Worm (Caenorhabditis elegans) whole organism, L1 larva: ENCODE measurements around the gene B0244.6.

Experiments
- C16A3.4 ChIP-seq: fragments of 150-350 bp; optimal IDR thresholded peaks from 2 replicates; lab custom pipeline; 2014; ENCODE audit warnings: missing biosample characterization, missing genetic modification characterization
- F16B12.6 ChIP-seq: fragments of 150-350 bp; optimal IDR thresholded peaks from 2 replicates; lab custom pipeline; 2014; ENCODE audit warnings: missing biosample characterization, missing genetic modification characterization
- aly-2 ChIP-seq: fragments of 150-350 bp; optimal IDR thresholded peaks from 2 replicates; lab custom pipeline; 2014; ENCODE audit warnings: missing biosample characterization, missing genetic modification characterization
- ceh-63 ChIP-seq: fragments of 200-800 bp; sonication (Bioruptor generic); optimal IDR thresholded peaks from 2 replicates; lab custom pipeline; 2018; ENCODE audit warnings: mild to moderate bottlenecking, missing genetic modification characterization, missing compliant biosample characterization
- ceh-8 ChIP-seq: fragments of 200-800 bp; sonication (Bioruptor generic); optimal IDR thresholded peaks from 2 replicates; lab custom pipeline; 2018; ENCODE audit warnings: mild to moderate bottlenecking, missing genetic modification characterization, moderate library complexity, missing compliant biosample characterization
- ceh-82 ChIP-seq, 3 experiments: fragments of 150-350 bp in 1 of 3; sonication (generic microtip) in 2 of 3; optimal IDR thresholded peaks; 2 replicates each; lab custom pipeline; 2014 to 2017; ENCODE audit warnings: missing biosample characterization in 3 of 3, missing genetic modification characterization in 3 of 3
- ceh-88 ChIP-seq: fragments of 200-800 bp; sonication (Bioruptor generic); IDR thresholded peaks from 2 replicates; pipeline ENCODE4 v1.3.6; 2022; ENCODE audit warnings: missing genetic modification characterization, missing compliant biosample characterization
- ces-1 ChIP-seq: fragments of 150-350 bp; optimal IDR thresholded peaks from 2 replicates; lab custom pipeline; 2014; ENCODE audit warnings: missing biosample characterization, missing genetic modification reagents, missing genetic modification characterization
- efl-1 ChIP-seq, 4 experiments: fragments of 150-350 bp; optimal IDR thresholded peaks in 3 of 4; peaks in 1 of 4; 1 replicate in 1 of 4; 2 replicates in 3 of 4; lab custom pipeline; 2014; ENCODE audit warnings: missing biosample characterization in 2 of 4, missing genetic modification characterization in 2 of 4, missing genetic modification reagents in 2 of 4
- efl-3 ChIP-seq: fragments of 200-800 bp; sonication (Bioruptor generic); optimal IDR thresholded peaks from 2 replicates; lab custom pipeline; 2018; ENCODE audit warnings: mild to moderate bottlenecking, missing genetic modification characterization, missing compliant biosample characterization
- elt-2 ChIP-seq: sonication (generic microtip); optimal IDR thresholded peaks from 2 replicates; lab custom pipeline; 2016; ENCODE audit warnings: missing genetic modification characterization, mild to moderate bottlenecking, inconsistent platforms, missing compliant biosample characterization, missing genetic modification reagents
- ets-5 ChIP-seq: fragments of 200-800 bp; sonication (Bioruptor generic); IDR thresholded peaks from 2 replicates; pipeline ENCODE4 v1.3.6; 2022; ENCODE audit warnings: missing genetic modification characterization, missing compliant biosample characterization
- fkh-4 ChIP-seq: sonication (generic microtip); optimal IDR thresholded peaks from 2 replicates; lab custom pipeline; 2016; ENCODE audit warnings: missing compliant biosample characterization, missing genetic modification characterization, borderline replicate concordance
- fos-1 ChIP-seq: fragments of 150-350 bp; optimal IDR thresholded peaks from 2 replicates; lab custom pipeline; 2014; ENCODE audit warnings: missing biosample characterization, missing genetic modification characterization
- hlh-17 ChIP-seq: fragments of 200-800 bp; sonication (Bioruptor generic); optimal IDR thresholded peaks from 2 replicates; lab custom pipeline; 2018; ENCODE audit warnings: missing genetic modification characterization, mild to moderate bottlenecking, missing compliant biosample characterization, moderate library complexity, borderline replicate concordance
- hlh-4 ChIP-seq: sonication (generic microtip); optimal IDR thresholded peaks from 2 replicates; lab custom pipeline; 2016; ENCODE audit warnings: mild to moderate bottlenecking, missing genetic modification characterization, missing compliant biosample characterization
- hpl-2 ChIP-seq: fragments of 150-350 bp; optimal IDR thresholded peaks from 2 replicates; lab custom pipeline; 2014; ENCODE audit warnings: missing biosample characterization, missing genetic modification reagents, missing genetic modification characterization
- irx-1 ChIP-seq: sonication (generic microtip); optimal IDR thresholded peaks from 2 replicates; lab custom pipeline; 2016; ENCODE audit warnings: missing genetic modification characterization, missing compliant biosample characterization
- lin-14 ChIP-seq: fragments of 200-800 bp; sonication (Bioruptor generic); optimal IDR thresholded peaks from 2 replicates; lab custom pipeline; 2018; ENCODE audit warnings: mild to moderate bottlenecking, missing genetic modification characterization, moderate library complexity, missing compliant biosample characterization
- lin-15B ChIP-seq: fragments of 150-350 bp; sonication (generic microtip); optimal IDR thresholded peaks from 3 replicates; lab custom pipeline; 2014; ENCODE audit warnings: missing biosample characterization, missing genetic modification characterization
- lin-35 ChIP-seq, 2 experiments: fragments of 150-350 bp; optimal IDR thresholded peaks; 2 replicates each; lab custom pipeline; 2014; ENCODE audit warnings: missing biosample characterization in 2 of 2, missing genetic modification characterization in 2 of 2, missing genetic modification reagents in 2 of 2
- lsy-2 ChIP-seq, 2 experiments: fragments of 150-350 bp; optimal IDR thresholded peaks; 2 replicates each; lab custom pipeline; 2014; ENCODE audit warnings: missing biosample characterization in 2 of 2, missing genetic modification characterization in 2 of 2
- mep-1 ChIP-seq: fragments of 150-350 bp; optimal IDR thresholded peaks from 2 replicates; lab custom pipeline; 2014; ENCODE audit warnings: missing biosample characterization, missing genetic modification characterization
- nhr-11 ChIP-seq: fragments of 150-350 bp; optimal IDR thresholded peaks from 2 replicates; lab custom pipeline; 2014; ENCODE audit warnings: missing biosample characterization, missing genetic modification characterization
- nhr-20 ChIP-seq: sonication (generic microtip); optimal IDR thresholded peaks from 2 replicates; lab custom pipeline; 2016; ENCODE audit warnings: mild to moderate bottlenecking, missing genetic modification characterization, missing compliant biosample characterization
- nhr-237 ChIP-seq: fragments of 150-350 bp; optimal IDR thresholded peaks from 2 replicates; lab custom pipeline; 2014; ENCODE audit warnings: missing biosample characterization, missing genetic modification characterization
- nhr-28 ChIP-seq: fragments of 150-350 bp; optimal IDR thresholded peaks from 2 replicates; lab custom pipeline; 2014; ENCODE audit warnings: missing biosample characterization, missing genetic modification characterization
- nhr-47 ChIP-seq: sonication (generic microtip); optimal IDR thresholded peaks from 2 replicates; lab custom pipeline; 2016; ENCODE audit warnings: mild to moderate bottlenecking, missing genetic modification characterization, moderate library complexity, missing compliant biosample characterization
- nhr-71 ChIP-seq: sonication (generic microtip); optimal IDR thresholded peaks from 2 replicates; lab custom pipeline; 2016; ENCODE audit warnings: mild to moderate bottlenecking, missing genetic modification characterization, moderate library complexity, missing compliant biosample characterization
- nhr-77 ChIP-seq: fragments of 150-350 bp; optimal IDR thresholded peaks from 2 replicates; lab custom pipeline; 2014; ENCODE audit warnings: missing biosample characterization, missing genetic modification characterization
- nhr-85 ChIP-seq: sonication (generic microtip); peaks from one replicate; lab custom pipeline; 2016; ENCODE audit warnings: missing genetic modification characterization, inconsistent platforms, missing compliant biosample characterization
- nhr-90 ChIP-seq: sonication (generic microtip); optimal IDR thresholded peaks from 2 replicates; lab custom pipeline; 2016; ENCODE audit warnings: mild to moderate bottlenecking, missing genetic modification characterization, missing compliant biosample characterization; ENCODE audit not compliant: poor library complexity
- pag-3 ChIP-seq: sonication (generic microtip); optimal IDR thresholded peaks from 2 replicates; lab custom pipeline; 2017; ENCODE audit warnings: missing genetic modification characterization, mild to moderate bottlenecking, missing compliant biosample characterization, antibody characterized with exemption, borderline replicate concordance; ENCODE audit not compliant: insufficient read depth
- pqm-1 ChIP-seq: sonication (generic microtip); optimal IDR thresholded peaks from 3 replicates; lab custom pipeline; 2017; ENCODE audit warnings: missing biosample characterization, missing genetic modification characterization
- snpc-4 ChIP-seq: fragments of 150-350 bp; optimal IDR thresholded peaks from 2 replicates; lab custom pipeline; 2014; ENCODE audit warnings: missing biosample characterization, missing genetic modification characterization
- sptf-1 ChIP-seq: fragments of 150-350 bp; optimal IDR thresholded peaks from 2 replicates; lab custom pipeline; 2014; ENCODE audit warnings: missing biosample characterization, missing genetic modification characterization
- sup-37 ChIP-seq: fragments of 200-800 bp; sonication (Bioruptor generic); optimal IDR thresholded peaks from 2 replicates; lab custom pipeline; 2018; ENCODE audit warnings: mild to moderate bottlenecking, missing genetic modification characterization, missing compliant biosample characterization
- swsn-7 ChIP-seq: sonication (generic microtip); optimal IDR thresholded peaks from 2 replicates; lab custom pipeline; 2016; ENCODE audit warnings: missing genetic modification characterization, missing compliant biosample characterization
- unc-130 ChIP-seq: fragments of 150-350 bp; optimal IDR thresholded peaks from 2 replicates; lab custom pipeline; 2017; ENCODE audit warnings: missing biosample characterization, missing genetic modification characterization, inconsistent platforms
- unc-62 ChIP-seq: fragments of 150-350 bp; optimal IDR thresholded peaks from 2 replicates; lab custom pipeline; 2014; ENCODE audit warnings: missing biosample characterization, missing genetic modification reagents, missing genetic modification characterization
- unc-86 ChIP-seq: sonication (generic microtip); optimal IDR thresholded peaks from 2 replicates; lab custom pipeline; 2016; ENCODE audit warnings: missing genetic modification characterization, missing compliant biosample characterization
- xbp-1 ChIP-seq: sonication (generic microtip); optimal IDR thresholded peaks from 2 replicates; lab custom pipeline; 2016; ENCODE audit warnings: missing genetic modification characterization, missing compliant biosample characterization
- zag-1 ChIP-seq: fragments of 150-350 bp; optimal IDR thresholded peaks from 2 replicates; lab custom pipeline; 2014; ENCODE audit warnings: missing biosample characterization, missing genetic modification characterization
- zip-4 ChIP-seq: fragments of 200-800 bp; sonication (Bioruptor generic); optimal IDR thresholded peaks from 2 replicates; lab custom pipeline; 2018; ENCODE audit warnings: mild to moderate bottlenecking, missing genetic modification characterization, moderate library complexity, missing compliant biosample characterization

Gene B0244.6

DNA sequence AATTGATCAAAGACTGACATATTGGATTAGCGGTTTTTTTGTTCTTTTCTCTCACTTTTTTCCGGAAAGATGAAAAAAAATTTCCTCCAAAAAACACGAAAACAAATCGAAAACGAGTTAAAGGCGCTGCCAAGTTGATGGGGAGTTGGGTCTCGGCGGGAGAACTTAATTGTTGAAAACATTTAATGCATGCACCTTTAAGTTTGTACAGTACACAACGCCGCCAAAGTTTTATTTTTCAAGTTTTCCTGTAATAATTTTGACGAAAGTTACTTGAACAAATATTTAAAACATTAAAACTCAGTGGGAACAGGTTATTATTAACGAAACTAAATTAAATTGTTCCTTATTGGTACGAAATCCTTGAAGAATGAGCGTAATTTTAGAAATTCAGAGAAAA is 36.3 kb upstream of the B0244.6 start:
- no peak for TF ChIP-seq efl-3
- TF ChIP-seq nhr-90 (tag; lab: Kevin White, UChicago) = no peak
- no peak for TF ChIP-seq pag-3 (tag; lab: Kevin White, UChicago)
- TF ChIP-seq, all 84 proteins: peak for 0

DNA sequence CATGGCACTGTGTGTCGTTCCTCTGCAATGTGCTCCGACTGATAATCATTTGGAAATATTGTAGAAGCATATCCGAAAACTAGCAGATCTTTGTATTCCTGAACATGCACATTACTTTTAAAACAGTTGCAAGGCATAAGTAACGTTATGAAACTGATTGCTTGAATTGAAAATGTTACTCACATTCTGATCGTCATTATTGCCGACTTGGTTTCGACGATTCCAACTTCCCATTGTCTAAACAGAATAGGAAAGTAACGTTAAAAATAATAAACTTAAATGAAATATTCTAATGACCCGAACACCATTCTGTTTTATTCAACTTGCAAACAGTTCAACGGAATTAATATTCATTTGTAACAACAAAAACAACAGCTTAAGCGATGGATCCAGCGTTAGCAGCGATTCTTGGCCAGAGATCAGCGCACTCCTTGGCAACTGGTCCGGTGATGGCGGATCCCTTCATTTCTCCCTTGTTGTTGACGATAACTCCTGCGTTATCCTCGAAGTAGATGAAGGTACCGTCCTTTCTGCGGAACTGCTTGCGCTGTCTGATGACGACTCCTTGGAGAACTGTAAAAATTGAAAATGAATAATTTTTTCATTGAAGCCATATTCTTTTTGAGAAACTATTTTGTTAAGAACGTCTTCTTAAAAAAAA is 32.5 kb upstream of the B0244.6 start, which contains the start of gene swp-1:
TSS of gene swp-1 (minus strand) at position 298 of the 661 bp plus-strand sequence.
- TF ChIP-seq nhr-77 (tag; lab: Kevin White, UChicago) (no peak), nhr-85 (peak; percentile 49), swsn-7 (tag; lab: Kevin White, UChicago) (no peak), nhr-71 (tag; lab: Kevin White, UChicago) (peak; percentile 13), snpc-4 (no peak), lsy-2 (tag; optimal IDR thresholded peaks at IDR 0.05; lab: Kevin White, UChicago) (peak in 1 of 2 experiments; percentile 26)

DNA sequence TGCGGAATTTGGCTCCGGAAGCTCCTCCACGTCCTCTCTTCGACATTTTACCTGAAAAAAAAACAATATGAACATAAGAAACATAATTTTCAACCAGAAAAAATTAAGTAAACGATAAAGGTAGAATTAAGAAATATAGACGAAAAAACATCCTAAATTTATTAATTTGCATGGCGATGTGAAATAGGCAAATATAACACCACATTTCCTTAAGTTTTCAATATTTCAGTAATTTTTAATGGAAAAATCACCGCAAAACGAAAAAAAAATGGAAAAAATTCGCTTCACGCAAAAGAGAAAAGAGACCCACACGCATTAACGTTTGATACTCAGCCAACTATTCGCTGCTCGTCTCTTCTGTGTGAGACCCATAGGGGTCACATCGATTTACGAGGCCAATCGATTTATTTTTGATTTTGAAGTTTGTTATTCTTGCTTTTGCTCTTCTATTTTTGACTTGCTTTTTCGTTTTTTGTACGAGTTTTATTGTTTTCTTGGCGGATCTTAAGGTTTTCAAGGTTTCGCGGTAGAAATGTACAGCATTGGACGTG is 31.7 kb upstream of the B0244.6 start, which contains the start of gene rpl-23:
TSS of gene rpl-23 (minus strand) at position 51 of the 551 bp plus-strand sequence.
- TF ChIP-seq lsy-2 (tag; optimal IDR thresholded peaks at IDR 0.05; lab: Kevin White, UChicago) (peak; percentile 94 to 97), hlh-17 (no peak), xbp-1 (tag; lab: Kevin White, UChicago) (peak; percentile 92), zag-1 (tag; lab: Kevin White, UChicago) (peak; percentile 36), nhr-11 (tag; lab: Kevin White, UChicago) (peak; percentile 80), fos-1 (tag; lab: Kevin White, UChicago) (peak; percentile 92), irx-1 (tag; lab: Kevin White, UChicago) (peak; percentile 74), lin-35 (GFP tag; optimal IDR thresholded peaks at IDR 0.05; lab: Kevin White, UChicago) (peak; percentile 88 to 95), ceh-63 (GFP tag; lab: Kevin White, UChicago) (no peak), nhr-71 (tag; lab: Kevin White, UChicago) (peak; percentile 94), aly-2 (tag; lab: Kevin White, UChicago) (peak; percentile 72), nhr-90 (tag; lab: Kevin White, UChicago) (peak; percentile 82), nhr-237 (peak; percentile 82), hpl-2 (GFP tag; lab: Kevin White, UChicago) (peak; percentile 82), unc-86 (peak; percentile 80), mep-1 (tag; lab: Kevin White, UChicago) (peak; percentile 95), lin-14 (GFP tag; lab: Kevin White, UChicago) (peak; percentile 93), ceh-88 (GFP tag; lab: Robert Waterston, UW) (peak; percentile 71), unc-62 (GFP tag; lab: Kevin White, UChicago) (no peak), ets-5 (GFP tag; lab: Robert Waterston, UW) (no peak), zip-4 (peak; percentile 71), nhr-20 (tag; lab: Kevin White, UChicago) (peak; percentile 91), nhr-85 (peak; percentile 95), lin-15B (tag; lab: Kevin White, UChicago) (peak; percentile 85), nhr-47 (peak; percentile 91), pag-3 (tag; lab: Kevin White, UChicago) (no peak), nhr-77 (tag; lab: Kevin White, UChicago) (peak; percentile 90), efl-3 (no peak), F16B12.6 (tag; lab: Kevin White, UChicago) (peak; percentile 62), sup-37 (GFP tag; lab: Kevin White, UChicago) (no peak), unc-130 (tag; lab: Kevin White, UChicago) (peak; percentile 85), nhr-28 (tag; lab: Kevin White, UChicago) (no peak), ces-1 (GFP tag; lab: Kevin White, UChicago) (no peak), ceh-8 (GFP tag; lab: Kevin White, UChicago) (peak; percentile 15), hlh-4 (tag; lab: Kevin White, UChicago) (no peak), ceh-82 (tag; optimal IDR thresholded peaks at IDR 0.05; lab: Kevin White, UChicago) (peak; percentile 91 to 97 (median 96)), C16A3.4 (peak; percentile 98), fkh-4 (tag; lab: Kevin White, UChicago) (peak; percentile 43), sptf-1 (no peak), elt-2 (peak; percentile 26), efl-1 (optimal IDR thresholded peaks at IDR 0.05; lab: Kevin White, UChicago) (peak; percentile 92 to 95), efl-1 (GFP tag; optimal IDR thresholded peaks at IDR 0.05 in 1 of 2; lab: Kevin White, UChicago) (peak; percentile 84 to 98), pqm-1 (tag; lab: Kevin White, UChicago) (no peak)
